Fruit fly (Drosophila melanogaster) Kc167 (cell line): ENCODE results near the gene CG12084.

Source experiments
- Myc ChIP-seq: fragments of >200 bp; optimal IDR thresholded peaks from 2 replicates; lab custom pipeline; 2017; ENCODE audit warnings: missing external identifiers
- Sin3A ChIP-seq: fragments of >200 bp; optimal IDR thresholded peaks from 2 replicates; lab custom pipeline; 2018; ENCODE audit warnings: missing external identifiers
- h ChIP-seq: fragments of >200 bp; optimal IDR thresholded peaks from 3 replicates; lab custom pipeline; 2018; ENCODE audit warnings: missing external identifiers
- insv ChIP-seq: fragments of >200 bp; optimal IDR thresholded peaks from 3 replicates; lab custom pipeline; 2018; ENCODE audit warnings: missing external identifiers
- psq ChIP-seq: fragments of >200 bp; optimal IDR thresholded peaks from 2 replicates; lab custom pipeline; 2017; ENCODE audit warnings: missing external identifiers
- ttk ChIP-seq: sonication (Bioruptor generic); optimal IDR thresholded peaks from 2 replicates; lab custom pipeline; 2017; ENCODE audit warnings: missing external identifiers

Gene CG12084

dm6 chr3L:1471960-1472359, 24.5 kb downstream of the CG12084 start, which contains the start of gene Naa30B:
TSS of gene Naa30B (minus strand) at chr3L:1472060.
- TF ChIP-seq h (lab: Kevin White, UChicago): no peak

dm6 chr3L:1471037-1471436, 25.4 kb downstream of the CG12084 start:
- TF ChIP-seq Sin3A (lab: Kevin White, UChicago): no peak
- no peak for TF ChIP-seq Myc (lab: Kevin White, UChicago)
- TF ChIP-seq ttk: no peak
- no peak for TF ChIP-seq insv (lab: Kevin White, UChicago)
- no peak for TF ChIP-seq psq (lab: Kevin White, UChicago)
- TF ChIP-seq h (lab: Kevin White, UChicago): no peak

- no peak for TF ChIP-seq ttk
- TF ChIP-seq h (lab: Kevin White, UChicago): no peak
- TF ChIP-seq psq (lab: Kevin White, UChicago): no peak
- TF ChIP-seq insv (lab: Kevin White, UChicago): no peak
- TF ChIP-seq Myc (lab: Kevin White, UChicago): no peak
- no peak for TF ChIP-seq Sin3A (lab: Kevin White, UChicago)
Observed at dm6 chr3L:1469241-1469640, 27.2 kb downstream of the CG12084 start.

dm6 chr3L:1464465-1464864, 32.0 kb downstream of the CG12084 start:
- TF ChIP-seq psq (lab: Kevin White, UChicago): no peak

- TF ChIP-seq ttk: no peak
- no peak for TF ChIP-seq insv (lab: Kevin White, UChicago)
- TF ChIP-seq Myc (lab: Kevin White, UChicago): no peak
- no peak for TF ChIP-seq Sin3A (lab: Kevin White, UChicago)
- no peak for TF ChIP-seq h (lab: Kevin White, UChicago)
- TF ChIP-seq psq (lab: Kevin White, UChicago): no peak
Observed at dm6 chr3L:1463547-1463946, 32.9 kb downstream of the CG12084 start, which contains the start of gene rho. TSS of gene rho (plus strand) at chr3L:1463811.

dm6 chr3L:1461831-1462230, 34.6 kb downstream of the CG12084 start:
- TF ChIP-seq ttk (no peak), psq (lab: Kevin White, UChicago) (no peak), h (lab: Kevin White, UChicago) (no peak), Myc (lab: Kevin White, UChicago) (no peak), insv (lab: Kevin White, UChicago) (no peak), Sin3A (lab: Kevin White, UChicago) (no peak)

- TF ChIP-seq ttk: no peak
- TF ChIP-seq h (lab: Kevin White, UChicago): no peak
- no peak for TF ChIP-seq psq (lab: Kevin White, UChicago)
- no peak for TF ChIP-seq Sin3A (lab: Kevin White, UChicago)
- TF ChIP-seq Myc (lab: Kevin White, UChicago): no peak
- TF ChIP-seq insv (lab: Kevin White, UChicago): no peak
Observed at dm6 chr3L:1457998-1458728, 38.3 kb downstream of the CG12084 start.

dm6 chr3L:1457281-1457680, 39.2 kb downstream of the CG12084 start:
- no peak for TF ChIP-seq ttk
- no peak for TF ChIP-seq Myc (lab: Kevin White, UChicago)
- no peak for TF ChIP-seq Sin3A (lab: Kevin White, UChicago)
- TF ChIP-seq psq (lab: Kevin White, UChicago): no peak
- TF ChIP-seq insv (lab: Kevin White, UChicago): no peak
- no peak for TF ChIP-seq h (lab: Kevin White, UChicago)

- TF ChIP-seq ttk (no peak), h (lab: Kevin White, UChicago) (no peak), Myc (lab: Kevin White, UChicago) (no peak), Sin3A (lab: Kevin White, UChicago) (no peak), psq (lab: Kevin White, UChicago) (no peak), insv (lab: Kevin White, UChicago) (no peak)
Observed at dm6 chr3L:1450940-1451339, 45.5 kb downstream of the CG12084 start.

dm6 chr3L:1447803-1448517, 48.5 kb downstream of the CG12084 start:
- TF ChIP-seq insv (lab: Kevin White, UChicago) (no peak), psq (lab: Kevin White, UChicago) (no peak), Sin3A (lab: Kevin White, UChicago) (no peak)

- no peak for TF ChIP-seq Sin3A (lab: Kevin White, UChicago)
- TF ChIP-seq insv (lab: Kevin White, UChicago): no peak
- TF ChIP-seq Myc (lab: Kevin White, UChicago): no peak
- TF ChIP-seq ttk: no peak
- TF ChIP-seq h (lab: Kevin White, UChicago): no peak
- no peak for TF ChIP-seq psq (lab: Kevin White, UChicago)
Observed at dm6 chr3L:1442906-1443305, 53.5 kb downstream of the CG12084 start.

- no peak for TF ChIP-seq Myc (lab: Kevin White, UChicago)
- TF ChIP-seq h (lab: Kevin White, UChicago): no peak
- no peak for TF ChIP-seq insv (lab: Kevin White, UChicago)
- TF ChIP-seq psq (lab: Kevin White, UChicago): no peak
- no peak for TF ChIP-seq Sin3A (lab: Kevin White, UChicago)
- TF ChIP-seq ttk: no peak
Observed at dm6 chr3L:1442309-1442708, 54.1 kb downstream of the CG12084 start.
